Fruit fly (Drosophila melanogaster): ENCODE measurements around the gene PK2-R1.

Gene PK2-R1

dm6 chr3R:13381744-13382435 is 43.8 kb downstream of the PK2-R1 start, which contains the start of the genes mRpS21 and Droj2 (continued):
- TF ChIP-seq CG11247 (GFP tag; IDR thresholded peaks at IDR 0.05) (0 out of 2 replicates have a peak, but pooled peaks have one; percentile 28), CG8765 (GFP tag; IDR thresholded peaks at IDR 0.05) (no peak), Pdp1 (GFP tag; optimal IDR thresholded peaks at IDR 0.05) (peak; percentile 38 to 78), CG9797 (GFP tag; optimal IDR thresholded peaks at IDR 0.05) (peak; percentile 97), nerfin-1 (tag; optimal IDR thresholded peaks at IDR 0.05) (peak; percentile 56), CG13123 (GFP tag; optimal IDR thresholded peaks at IDR 0.05) (no peak), sna (GFP tag; IDR thresholded peaks at IDR 0.05; ENCODE audit: partially characterized antibody) (no peak), Hey (tag; optimal IDR thresholded peaks at IDR 0.05) (no peak), cas (GFP tag; IDR thresholded peaks at IDR 0.05) (no peak), gsb (GFP tag; IDR thresholded peaks at IDR 0.05) (no peak), Dp (GFP tag; optimal IDR thresholded peaks at IDR 0.05) (peak; percentile 37), CG10543 (GFP tag; optimal IDR thresholded peaks at IDR 0.05) (peak; percentile 81), bcd (GFP tag; optimal IDR thresholded peaks at IDR 0.05) (peak; percentile 57), ro (GFP tag; IDR thresholded peaks at IDR 0.05) (no peak), dm (GFP tag; optimal IDR thresholded peaks at IDR 0.05) (peak; percentile 39), Mad (GFP tag; optimal IDR thresholded peaks at IDR 0.05) (peak; percentile 29), CG14667 (GFP tag; IDR thresholded peaks at IDR 0.05) (no peak), Gug (GFP tag; IDR thresholded peaks at IDR 0.05) (0 out of 4 replicates have a peak, but pooled peaks have one; percentile 12), CG11560 (tag; IDR thresholded peaks at IDR 0.05) (no peak), CG4707 (GFP tag; optimal IDR thresholded peaks at IDR 0.05) (no peak), Vsx1 (GFP tag; optimal IDR thresholded peaks at IDR 0.05) (peak; percentile 45), Sox102F (GFP tag; optimal IDR thresholded peaks at IDR 0.05) (no peak), ab (GFP tag; optimal IDR thresholded peaks at IDR 0.05) (peak; percentile 25), CG15269 (tag; optimal IDR thresholded peaks at IDR 0.05) (peak; percentile 46), ken (GFP tag; IDR thresholded peaks at IDR 0.05) (no peak), CG31365 (tag; optimal IDR thresholded peaks at IDR 0.05) (no peak), cato (GFP tag; optimal IDR thresholded peaks at IDR 0.05; ENCODE audit: borderline replicate concordance) (no peak), ewg (GFP tag; optimal IDR thresholded peaks at IDR 0.05) (peak; percentile 26), nmo (GFP tag; optimal IDR thresholded peaks at IDR 0.05) (peak; percentile 83), MTF-1 (GFP tag; optimal IDR thresholded peaks at IDR 0.05; ENCODE audit: borderline replicate concordance) (no peak), CrebB (tag; optimal IDR thresholded peaks at IDR 0.05) (peak; percentile 17), NC2α (GFP tag; optimal IDR thresholded peaks at IDR 0.05) (no peak), cad (GFP tag; optimal IDR thresholded peaks at IDR 0.05) (no peak), CG9932 (GFP tag; IDR thresholded peaks at IDR 0.05) (peak; percentile 77), so (GFP tag; IDR thresholded peaks at IDR 0.05) (no peak), slbo (GFP tag; IDR thresholded peaks at IDR 0.05) (peak; percentile 76), YL-1 (GFP tag; optimal IDR thresholded peaks at IDR 0.05) (peak; percentile 3), CG2116 (GFP tag; optimal IDR thresholded peaks at IDR 0.05) (peak; percentile 96), CG6654 (GFP tag; optimal IDR thresholded peaks at IDR 0.05) (no peak), Atf6 (GFP tag; IDR thresholded peaks at IDR 0.05) (peak; percentile 46; the same call in 1 of the 2 replicates), Hmr (GFP tag; optimal IDR thresholded peaks at IDR 0.05) (peak; percentile 63), tna (GFP tag; IDR thresholded peaks at IDR 0.05; ENCODE audit: partially characterized antibody) (no peak), CG11504 (tag; optimal IDR thresholded peaks at IDR 0.05) (peak; percentile 74), fd3F (GFP tag; optimal IDR thresholded peaks at IDR 0.05) (peak; percentile 48), CG13287 (GFP tag; IDR thresholded peaks at IDR 0.05; ENCODE audit: partially characterized antibody) (peak; percentile 48), CG13296 (GFP tag; optimal IDR thresholded peaks at IDR 0.05) (peak; percentile 37), CG3281 (GFP tag; optimal IDR thresholded peaks at IDR 0.05) (peak; percentile 40), dysf (GFP tag; IDR thresholded peaks at IDR 0.05) (peak; percentile 56; the same call in 2 of the 3 replicates), CG30020 (tag; optimal IDR thresholded peaks at IDR 0.05) (peak; percentile 74)

Data from whole organism, embryonic.